Fruit fly (Drosophila melanogaster): ENCODE data around the gene CG13032.

dm6 chr3L:16689491-16689890 lies 15.7 kb downstream of the CG13032 start:
- TF ChIP-seq CG7045 (GFP tag; optimal IDR thresholded peaks at IDR 0.05) (no peak), tj (GFP tag; optimal IDR thresholded peaks at IDR 0.05) (no peak)
